Worm (Caenorhabditis elegans): ENCODE results near the gene hrpl-1.

DNA sequence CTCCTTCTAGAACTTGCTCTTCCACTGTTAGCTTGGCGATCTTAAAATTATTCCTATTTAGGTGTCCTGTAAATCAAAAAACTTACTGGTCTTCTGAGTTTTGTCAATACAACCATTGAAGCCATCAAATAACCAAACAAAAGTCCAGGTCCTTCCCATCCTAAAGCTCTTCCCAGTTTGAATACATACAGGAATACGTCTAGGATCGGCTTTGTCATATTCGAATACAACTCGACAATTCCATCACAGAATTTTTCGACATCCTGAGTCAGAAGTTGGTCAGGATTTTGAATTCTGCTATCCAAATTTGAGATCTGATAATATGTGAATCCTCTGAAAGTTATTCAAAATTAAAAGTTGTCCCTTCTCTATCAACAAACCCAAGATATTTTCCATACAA lies 16.2 kb upstream of the hrpl-1 start:
- no peak for TF ChIP-seq dmd-4 (tag; optimal IDR thresholded peaks at IDR 0.05)
- no peak for TF ChIP-seq R02D3.7 (tag; optimal IDR thresholded peaks at IDR 0.05)
- TF ChIP-seq ztf-11 (tag; optimal IDR thresholded peaks at IDR 0.05), result no peak
- TF ChIP-seq snpc-4 (tag; optimal IDR thresholded peaks at IDR 0.05), result no peak
- no peak for TF ChIP-seq nhr-237 (tag; optimal IDR thresholded peaks at IDR 0.05)
- no peak for TF ChIP-seq mdl-1 (tag; optimal IDR thresholded peaks at IDR 0.05)
- TF ChIP-seq nhr-23 (tag; optimal IDR thresholded peaks at IDR 0.05), result no peak
- no peak for TF ChIP-seq elt-3 (tag; optimal IDR thresholded peaks at IDR 0.05)
- TF ChIP-seq Y55F3AM.14 (GFP tag; optimal IDR thresholded peaks at IDR 0.05), result no peak
- TF ChIP-seq ama-1 (optimal IDR thresholded peaks at IDR 0.05), result no peak
- TF ChIP-seq nhr-25 (tag; optimal IDR thresholded peaks at IDR 0.05), result no peak

Data from whole organism, L2 larva.